Fruit fly (Drosophila melanogaster) whole organism, embryonic: Measurements from ENCODE around the gene CG2993.
A peak's percentile ranks its signal among the peaks of the same experiment; 100 is the strongest.

Experiments
- Ada2b ChIP-seq: fragments of 200-800 bp; sonication (Bioruptor generic); IDR thresholded peaks from 2 replicates; pipeline ENCODE4 v1.3.6; 2022; ENCODE audit warnings: missing biosample characterization, missing genetic modification characterization
- Atf3 ChIP-seq: fragments of 200-800 bp; sonication (Bioruptor generic); optimal IDR thresholded peaks from 3 replicates; lab custom pipeline; 2016; ENCODE audit warnings: missing biosample characterization, missing genetic modification characterization
- B-H1 ChIP-seq: fragments of 200-800 bp; sonication (Bioruptor generic); IDR thresholded peaks from 3 replicates; pipeline ENCODE4 v1.3.6; 2022; ENCODE audit warnings: missing biosample characterization, missing genetic modification characterization
- BEAF-32 ChIP-seq: fragments of 200-800 bp; sonication (Bioruptor generic); optimal IDR thresholded peaks from 3 replicates; lab custom pipeline; 2017; ENCODE audit warnings: missing biosample characterization, missing genetic modification characterization, mild to moderate bottlenecking, moderate library complexity, missing genetic modification reagents
- CG11696 ChIP-seq: fragments of 200-800 bp; sonication (Bioruptor generic); IDR thresholded peaks from 2 replicates; pipeline ENCODE4 v1.3.6; 2022; ENCODE audit warnings: missing biosample characterization, missing genetic modification characterization
- CG12659 ChIP-seq: fragments of 200-800 bp; sonication (Bioruptor generic); optimal IDR thresholded peaks from 3 replicates; lab custom pipeline; 2017; ENCODE audit warnings: mild to moderate bottlenecking, missing biosample characterization, missing genetic modification reagents, missing genetic modification characterization
- CG14050 ChIP-seq: fragments of 200-800 bp; sonication (Bioruptor generic); IDR thresholded peaks from 3 replicates; pipeline ENCODE4 v1.3.6; 2022; ENCODE audit warnings: missing biosample characterization, missing genetic modification characterization
- CG1529 ChIP-seq: fragments of 200-800 bp; sonication (Bioruptor generic); optimal IDR thresholded peaks from 3 replicates; lab custom pipeline; 2018; ENCODE audit warnings: missing biosample characterization, missing genetic modification characterization
- CG15696 ChIP-seq: fragments of 200-800 bp; sonication (Bioruptor generic); optimal IDR thresholded peaks from 2 replicates; lab custom pipeline; 2019; ENCODE audit warnings: missing biosample characterization, mild to moderate bottlenecking, missing genetic modification characterization, moderate library complexity
- CG16813 ChIP-seq: fragments of 200-800 bp; sonication (Bioruptor generic); IDR thresholded peaks from 3 replicates; pipeline ENCODE4 v1.3.6; 2022; ENCODE audit warnings: missing biosample characterization, missing genetic modification characterization; ENCODE audit not compliant: partially characterized antibody
- CG3281 ChIP-seq: fragments of 200-800 bp; sonication (Bioruptor generic); optimal IDR thresholded peaks from 3 replicates; lab custom pipeline; 2017; ENCODE audit warnings: missing biosample characterization, mild to moderate bottlenecking, missing genetic modification characterization
- CG33213 ChIP-seq: fragments of 200-800 bp; sonication (Bioruptor generic); optimal IDR thresholded peaks from 3 replicates; lab custom pipeline; 2016; ENCODE audit warnings: missing biosample characterization, missing genetic modification characterization
- CG4424 ChIP-seq: fragments of 200-800 bp; sonication (Bioruptor generic); optimal IDR thresholded peaks from 3 replicates; lab custom pipeline; 2016; ENCODE audit warnings: missing biosample characterization, missing genetic modification characterization
- CG4707 ChIP-seq: fragments of 200-800 bp; sonication (Bioruptor generic); optimal IDR thresholded peaks from 2 replicates; lab custom pipeline; 2018; ENCODE audit warnings: missing biosample characterization, mild to moderate bottlenecking, missing genetic modification characterization, moderate library complexity
- CG4854 ChIP-seq: fragments of 200-800 bp; sonication (Bioruptor generic); optimal IDR thresholded peaks from 2 replicates; lab custom pipeline; 2016; ENCODE audit warnings: missing biosample characterization, missing genetic modification characterization, inconsistent platforms
- CG7928 ChIP-seq: fragments of 200-800 bp; sonication (Bioruptor generic); optimal IDR thresholded peaks from 2 replicates; lab custom pipeline; 2017; ENCODE audit warnings: missing biosample characterization, mild to moderate bottlenecking, missing genetic modification characterization
- CG7963 ChIP-seq: fragments of 200-800 bp; sonication (Bioruptor generic); IDR thresholded peaks from 3 replicates; pipeline ENCODE4 v1.3.6; 2022; ENCODE audit warnings: missing biosample characterization, missing genetic modification characterization; ENCODE audit not compliant: partially characterized antibody
- CG8944 ChIP-seq: fragments of 200-800 bp; sonication (Bioruptor generic); optimal IDR thresholded peaks from 3 replicates; lab custom pipeline; 2016; ENCODE audit warnings: missing biosample characterization, missing genetic modification characterization
- Dip2 ChIP-seq: fragments of 200-800 bp; sonication (Bioruptor generic); IDR thresholded peaks from 2 replicates; pipeline ENCODE4 v1.3.6; 2022; ENCODE audit warnings: missing biosample characterization, missing genetic modification characterization
- Dp ChIP-seq: fragments of 200-800 bp; sonication (Bioruptor generic); optimal IDR thresholded peaks from 2 replicates; lab custom pipeline; 2018; ENCODE audit warnings: missing biosample characterization, mild to moderate bottlenecking, missing genetic modification characterization, moderate library complexity
- GATAe ChIP-seq: fragments of 200-800 bp; sonication (Bioruptor generic); conservative IDR thresholded peaks from 2 replicates; pipeline ENCODE4 v1.3.6; 2022; ENCODE audit warnings: missing biosample characterization, missing genetic modification characterization
- Hey ChIP-seq: fragments of 200-800 bp; sonication (Bioruptor generic); optimal IDR thresholded peaks from 3 replicates; lab custom pipeline; 2018; ENCODE audit warnings: missing biosample characterization, mild to moderate bottlenecking, missing genetic modification characterization
- Hmx ChIP-seq: fragments of 200-800 bp; sonication (Bioruptor generic); optimal IDR thresholded peaks from 2 replicates; lab custom pipeline; 2016; ENCODE audit warnings: missing biosample characterization, missing genetic modification characterization
- MBD-R2 ChIP-seq: fragments of 200-800 bp; sonication (Bioruptor generic); IDR thresholded peaks from 2 replicates; pipeline ENCODE4 v1.3.6; 2022; ENCODE audit warnings: missing biosample characterization, missing genetic modification characterization
- Ssrp ChIP-seq: fragments of 200-800 bp; sonication (Bioruptor generic); optimal IDR thresholded peaks from 2 replicates; lab custom pipeline; 2018; ENCODE audit warnings: missing biosample characterization, mild to moderate bottlenecking, missing genetic modification characterization, moderate library complexity
- Tbp ChIP-seq: fragments of >200 bp; optimal IDR thresholded peaks from 2 replicates; lab custom pipeline; 2018; ENCODE audit warnings: missing biosample characterization, missing genetic modification characterization
- Xrp1 ChIP-seq: fragments of 200-800 bp; sonication (Bioruptor generic); IDR thresholded peaks from 2 replicates; pipeline ENCODE4 v1.3.6; 2022; ENCODE audit warnings: missing biosample characterization, missing genetic modification characterization
- ab ChIP-seq: fragments of 200-800 bp; sonication (Bioruptor generic); optimal IDR thresholded peaks from 2 replicates; lab custom pipeline; 2016; ENCODE audit warnings: missing biosample characterization, missing genetic modification characterization
- amos ChIP-seq: fragments of 200-800 bp; sonication (Bioruptor generic); IDR thresholded peaks from 2 replicates; pipeline ENCODE4 v1.3.6; 2022; ENCODE audit warnings: missing biosample characterization, missing genetic modification characterization; ENCODE audit not compliant: partially characterized antibody
- ato ChIP-seq: fragments of 200-800 bp; sonication (Bioruptor generic); IDR thresholded peaks from 2 replicates; pipeline ENCODE4 v1.3.6; 2022; ENCODE audit warnings: missing biosample characterization, missing genetic modification characterization; ENCODE audit not compliant: partially characterized antibody
- bbx ChIP-seq: fragments of 200-800 bp; sonication (Bioruptor generic); IDR thresholded peaks from 2 replicates; pipeline ENCODE4 v1.3.6; 2022; ENCODE audit warnings: missing biosample characterization, missing genetic modification characterization; ENCODE audit not compliant: partially characterized antibody
- chn ChIP-seq: fragments of 200-800 bp; sonication (Bioruptor generic); optimal IDR thresholded peaks from 2 replicates; lab custom pipeline; 2016; ENCODE audit warnings: missing biosample characterization, missing genetic modification characterization
- croc ChIP-seq: fragments of 200-800 bp; sonication (Bioruptor generic); conservative IDR thresholded peaks from 3 replicates; pipeline ENCODE4 v1.3.6; 2022; ENCODE audit warnings: missing biosample characterization, missing genetic modification characterization
- eve ChIP-seq, 2 experiments: fragments of >200 bp; optimal IDR thresholded peaks; 2 replicates each; lab custom pipeline; 2017; ENCODE audit warnings: missing biosample characterization in 2 of 2, missing genetic modification characterization in 2 of 2
- inv ChIP-seq: fragments of 200-800 bp; sonication (Bioruptor generic); IDR thresholded peaks from 2 replicates; pipeline ENCODE4 v1.3.6; 2022; ENCODE audit warnings: missing biosample characterization, missing genetic modification characterization; ENCODE audit not compliant: partially characterized antibody
- jing ChIP-seq: fragments of 200-800 bp; sonication (Bioruptor generic); optimal IDR thresholded peaks from 2 replicates; lab custom pipeline; 2018; ENCODE audit warnings: missing biosample characterization, mild to moderate bottlenecking, missing genetic modification characterization
- lab ChIP-seq: fragments of 200-800 bp; sonication (Bioruptor generic); optimal IDR thresholded peaks from 3 replicates; lab custom pipeline; 2017; ENCODE audit warnings: missing biosample characterization, missing genetic modification characterization, mild to moderate bottlenecking, moderate library complexity, missing genetic modification reagents
- lola ChIP-seq, 3 experiments: fragments of >200 bp in 2 of 3; fragments of 200-800 bp in 1 of 3; sonication (Bioruptor generic) in 1 of 3; optimal IDR thresholded peaks; 2 replicates each; lab custom pipeline; 2017 to 2019; ENCODE audit warnings: missing biosample characterization in 3 of 3, missing genetic modification characterization in 3 of 3, mild to moderate bottlenecking in 1 of 3, moderate library complexity in 1 of 3
- mirr ChIP-seq: fragments of 200-800 bp; sonication (Bioruptor generic); optimal IDR thresholded peaks from 3 replicates; lab custom pipeline; 2018; ENCODE audit warnings: missing biosample characterization, mild to moderate bottlenecking, missing genetic modification characterization
- pros ChIP-seq: fragments of 200-800 bp; sonication (Bioruptor generic); optimal IDR thresholded peaks from 3 replicates; lab custom pipeline; 2019; ENCODE audit warnings: missing biosample characterization, mild to moderate bottlenecking, missing genetic modification characterization, moderate library complexity
- row ChIP-seq: fragments of 200-800 bp; sonication (Bioruptor generic); IDR thresholded peaks from 3 replicates; pipeline ENCODE4 v1.3.6; 2022; ENCODE audit warnings: missing biosample characterization, missing genetic modification characterization
- sd ChIP-seq: fragments of 200-800 bp; sonication (Bioruptor generic); optimal IDR thresholded peaks from 3 replicates; lab custom pipeline; 2018; ENCODE audit warnings: missing biosample characterization, mild to moderate bottlenecking, missing genetic modification characterization, moderate library complexity
- sqz ChIP-seq: fragments of 200-800 bp; sonication (Bioruptor generic); optimal IDR thresholded peaks from 3 replicates; lab custom pipeline; 2018; ENCODE audit warnings: missing biosample characterization, mild to moderate bottlenecking, missing genetic modification characterization
- tio ChIP-seq: fragments of 200-800 bp; sonication (Bioruptor generic); optimal IDR thresholded peaks from 2 replicates; lab custom pipeline; 2017; ENCODE audit warnings: missing biosample characterization, missing genetic modification characterization, inconsistent platforms
- trh ChIP-seq: fragments of 200-800 bp; sonication (Bioruptor generic); optimal IDR thresholded peaks from 2 replicates; lab custom pipeline; 2016; ENCODE audit warnings: missing biosample characterization, missing genetic modification characterization
- unpg ChIP-seq: fragments of 200-800 bp; sonication (Bioruptor generic); optimal IDR thresholded peaks from 3 replicates; lab custom pipeline; 2018; ENCODE audit warnings: missing biosample characterization, mild to moderate bottlenecking, missing genetic modification characterization, moderate library complexity

CG2993 gene

dm6 chr3R:7790583-7791034 is 19.2 kb downstream of the CG2993 start, which contains the start of gene CG10086 (continued):
- TF ChIP-seq Atf3 (no peak), CG4854 (GFP tag; lab: Kevin White, UChicago) (no peak), row (no peak), CG8944 (GFP tag; lab: Kevin White, UChicago) (no peak), GATAe (GFP tag; lab: Robert Waterston, UW) (peak; percentile 79), CG7963 (no peak), bbx (GFP tag; lab: Robert Waterston, UW) (no peak), Hey (tag; lab: Kevin White, UChicago) (no peak), CG1529 (GFP tag; lab: Kevin White, UChicago) (no peak), CG4707 (no peak), CG3281 (GFP tag; lab: Kevin White, UChicago) (no peak), jing (GFP tag; lab: Kevin White, UChicago) (no peak), trh (GFP tag; lab: Kevin White, UChicago) (no peak)

dm6 chr3R:7790087-7790486 is 19.7 kb downstream of the CG2993 start, which contains the start of gene CG18746:
Gene CG18746, minus strand, starts transcription at chr3R:7790187.
- no peak for TF ChIP-seq Ssrp
- TF ChIP-seq CG14050 (GFP tag; lab: Robert Waterston, UW): no peak
- TF ChIP-seq Ada2b (GFP tag; lab: Robert Waterston, UW): no peak
- no peak for TF ChIP-seq unpg (GFP tag; lab: Kevin White, UChicago)
- no peak for TF ChIP-seq chn (GFP tag; lab: Kevin White, UChicago)
- no peak for TF ChIP-seq CG11696 (GFP tag; lab: Robert Waterston, UW)
- no peak for TF ChIP-seq CG7928 (GFP tag; lab: Kevin White, UChicago)
- TF ChIP-seq ab (GFP tag; lab: Kevin White, UChicago): no peak
- no peak for TF ChIP-seq Tbp (GFP tag; lab: Kevin White, UChicago)
- TF ChIP-seq sd (tag; lab: Kevin White, UChicago): peak; percentile 36
- no peak for TF ChIP-seq CG4424 (GFP tag; lab: Kevin White, UChicago)
- TF ChIP-seq Xrp1 (GFP tag; lab: Robert Waterston, UW): no peak
- no peak for TF ChIP-seq croc
- TF ChIP-seq BEAF-32 (GFP tag; lab: Kevin White, UChicago): no peak
- peak; percentile 7 for TF ChIP-seq mirr
- TF ChIP-seq CG15696 (tag; lab: Kevin White, UChicago): no peak
- no peak for TF ChIP-seq sqz (GFP tag; lab: Kevin White, UChicago)
- TF ChIP-seq ato (GFP tag; lab: Robert Waterston, UW): no peak
- TF ChIP-seq CG33213 (GFP tag; lab: Kevin White, UChicago): no peak
- TF ChIP-seq Dip2 (GFP tag; lab: Robert Waterston, UW): no peak
- no peak for TF ChIP-seq lola (GFP tag; optimal IDR thresholded peaks at IDR 0.05; lab: Kevin White, UChicago)
- TF ChIP-seq CG16813 (GFP tag; lab: Robert Waterston, UW): no peak
- peak; percentile 9 for TF ChIP-seq lab (GFP tag; lab: Kevin White, UChicago)
- peak in 1 of 2 experiments; percentile 8 for TF ChIP-seq eve (GFP tag; optimal IDR thresholded peaks at IDR 0.05; lab: Kevin White, UChicago)
- no peak for TF ChIP-seq Hmx (GFP tag; lab: Kevin White, UChicago)
- TF ChIP-seq pros (GFP tag; lab: Kevin White, UChicago): no peak
- TF ChIP-seq Dp (GFP tag; lab: Kevin White, UChicago): no peak
- no peak for TF ChIP-seq amos (GFP tag; lab: Robert Waterston, UW)
- no peak for TF ChIP-seq B-H1 (GFP tag; lab: Robert Waterston, UW)
- no peak for TF ChIP-seq tio
- no peak for TF ChIP-seq MBD-R2 (GFP tag; lab: Robert Waterston, UW)
- no peak for TF ChIP-seq CG12659
- TF ChIP-seq inv: no peak
